Worm (Caenorhabditis elegans) whole organism, late embryonic: Measurements from ENCODE around the gene cutl-25.

Experiments used
- K09A11.1 ChIP-seq: sonication (generic microtip); optimal IDR thresholded peaks from 2 replicates; lab custom pipeline; 2017; ENCODE audit warnings: antibody characterized with exemption, mild to moderate bottlenecking, missing genetic modification characterization, missing compliant biosample characterization; ENCODE audit not compliant: insufficient read depth
- ahr-1 ChIP-seq: sonication (generic microtip); optimal IDR thresholded peaks from 2 replicates; lab custom pipeline; 2016; ENCODE audit warnings: missing genetic modification characterization, missing compliant biosample characterization
- ceh-14 ChIP-seq: sonication (generic microtip); optimal IDR thresholded peaks from 2 replicates; lab custom pipeline; 2016; ENCODE audit warnings: missing genotype, missing genetic modification characterization, missing compliant biosample characterization
- ceh-18 ChIP-seq: sonication (generic microtip); optimal IDR thresholded peaks from 2 replicates; lab custom pipeline; 2016; ENCODE audit warnings: missing genetic modification characterization, missing compliant biosample characterization
- ceh-19 ChIP-seq: fragments of 200-800 bp; sonication (Bioruptor generic); optimal IDR thresholded peaks from 2 replicates; lab custom pipeline; 2018; ENCODE audit warnings: mild to moderate bottlenecking, missing genetic modification characterization, missing compliant biosample characterization
- ceh-22 ChIP-seq: sonication (generic microtip); optimal IDR thresholded peaks from 2 replicates; lab custom pipeline; 2017; ENCODE audit warnings: missing biosample characterization, missing genetic modification characterization
- ceh-24 ChIP-seq: sonication (generic microtip); optimal IDR thresholded peaks from 2 replicates; lab custom pipeline; 2016; ENCODE audit warnings: mild to moderate bottlenecking, missing genetic modification characterization, missing compliant biosample characterization
- ceh-31 ChIP-seq: sonication (generic microtip); optimal IDR thresholded peaks from 2 replicates; lab custom pipeline; 2016; ENCODE audit warnings: missing genetic modification characterization, missing compliant biosample characterization
- ceh-34 ChIP-seq: sonication (generic microtip); optimal IDR thresholded peaks from 2 replicates; lab custom pipeline; 2016; ENCODE audit warnings: mild to moderate bottlenecking, missing genetic modification characterization, missing compliant biosample characterization
- ceh-48 ChIP-seq: sonication (generic microtip); optimal IDR thresholded peaks from 2 replicates; lab custom pipeline; 2016; ENCODE audit warnings: missing genetic modification characterization, inconsistent platforms, missing compliant biosample characterization
- ceh-9 ChIP-seq: sonication (generic microtip); optimal IDR thresholded peaks from 2 replicates; lab custom pipeline; 2016; ENCODE audit warnings: mild to moderate bottlenecking, missing genetic modification characterization, inconsistent platforms, missing compliant biosample characterization
- che-1 ChIP-seq: sonication (generic microtip); optimal IDR thresholded peaks from 2 replicates; lab custom pipeline; 2016; ENCODE audit warnings: mild to moderate bottlenecking, missing genetic modification characterization, missing compliant biosample characterization
- dmd-4 ChIP-seq: sonication (generic microtip); optimal IDR thresholded peaks from 2 replicates; lab custom pipeline; 2016; ENCODE audit warnings: borderline replicate concordance, missing genetic modification characterization, missing compliant biosample characterization
- elt-2 ChIP-seq: sonication (generic microtip); optimal IDR thresholded peaks from 2 replicates; lab custom pipeline; 2016; ENCODE audit warnings: missing genetic modification reagents, missing genetic modification characterization, missing compliant biosample characterization
- ets-4 ChIP-seq: sonication (generic microtip); optimal IDR thresholded peaks from 2 replicates; lab custom pipeline; 2016; ENCODE audit warnings: missing genetic modification characterization, missing compliant biosample characterization
- eyg-1 ChIP-seq: sonication (generic microtip); optimal IDR thresholded peaks from 2 replicates; lab custom pipeline; 2016; ENCODE audit warnings: missing genotype, missing genetic modification characterization, missing compliant biosample characterization
- fax-1 ChIP-seq: sonication (generic microtip); optimal IDR thresholded peaks from 2 replicates; lab custom pipeline; 2016; ENCODE audit warnings: missing genotype, missing genetic modification characterization, missing compliant biosample characterization
- gmeb-2 ChIP-seq: sonication (generic microtip); optimal IDR thresholded peaks from 2 replicates; lab custom pipeline; 2016; ENCODE audit warnings: missing genetic modification characterization, inconsistent platforms, missing compliant biosample characterization
- hlh-15 ChIP-seq: sonication (generic microtip); optimal IDR thresholded peaks from 2 replicates; lab custom pipeline; 2016; ENCODE audit warnings: missing genetic modification characterization, missing compliant biosample characterization
- hlh-30 ChIP-seq: sonication (generic microtip); optimal IDR thresholded peaks from 2 replicates; lab custom pipeline; 2017; ENCODE audit warnings: antibody characterized with exemption, missing genetic modification characterization, missing compliant biosample characterization; ENCODE audit not compliant: insufficient read depth
- hlh-6 ChIP-seq: sonication (generic microtip); optimal IDR thresholded peaks from 2 replicates; lab custom pipeline; 2016; ENCODE audit warnings: missing genotype, missing genetic modification characterization, missing compliant biosample characterization
- lim-6 ChIP-seq: sonication (generic microtip); optimal IDR thresholded peaks from 2 replicates; lab custom pipeline; 2016; ENCODE audit warnings: missing genetic modification characterization, missing compliant biosample characterization
- lin-11 ChIP-seq: fragments of 200-800 bp; sonication (Bioruptor generic); optimal IDR thresholded peaks from 2 replicates; lab custom pipeline; 2018; ENCODE audit warnings: mild to moderate bottlenecking, missing genetic modification characterization, missing compliant biosample characterization
- madf-2 ChIP-seq: sonication (generic microtip); optimal IDR thresholded peaks from 2 replicates; lab custom pipeline; 2017; ENCODE audit warnings: missing genetic modification characterization, missing compliant biosample characterization
- mec-3 ChIP-seq: sonication (generic microtip); optimal IDR thresholded peaks from 2 replicates; lab custom pipeline; 2016; ENCODE audit warnings: borderline replicate concordance, missing genetic modification characterization, missing compliant biosample characterization
- nfya-1 ChIP-seq: sonication (generic microtip); optimal IDR thresholded peaks from 2 replicates; lab custom pipeline; 2017; ENCODE audit warnings: missing genetic modification characterization, mild to moderate bottlenecking, missing compliant biosample characterization, antibody characterized with exemption, moderate library complexity
- pha-2 ChIP-seq: sonication (generic microtip); optimal IDR thresholded peaks from 2 replicates; lab custom pipeline; 2017; ENCODE audit warnings: mild to moderate bottlenecking, missing genetic modification characterization, missing compliant biosample characterization
- ref-2 ChIP-seq: sonication (generic microtip); optimal IDR thresholded peaks from 2 replicates; lab custom pipeline; 2016; ENCODE audit warnings: missing genetic modification characterization, missing compliant biosample characterization
- sdc-2 ChIP-seq: sonication (generic microtip); optimal IDR thresholded peaks from 2 replicates; lab custom pipeline; 2016; ENCODE audit warnings: missing genotype, missing genetic modification characterization, missing compliant biosample characterization
- tbx-2 ChIP-seq: sonication (generic microtip); optimal IDR thresholded peaks from 2 replicates; lab custom pipeline; 2016; ENCODE audit warnings: missing genetic modification characterization, missing compliant biosample characterization
- tbx-7 ChIP-seq: sonication (generic microtip); optimal IDR thresholded peaks from 2 replicates; lab custom pipeline; 2016; ENCODE audit warnings: missing genotype, missing genetic modification characterization, missing compliant biosample characterization
- unc-3 ChIP-seq, 2 experiments: fragments of 200-800 bp in 1 of 2; sonication (Bioruptor generic) in 1 of 2; sonication (generic microtip) in 1 of 2; conservative IDR thresholded peaks in 1 of 2; optimal IDR thresholded peaks in 1 of 2; 2 replicates each; pipeline versions ENCODE4 v1.3.6 to Lab custom; 2016 to 2022; ENCODE audit warnings: missing compliant biosample characterization in 2 of 2, missing genetic modification characterization in 2 of 2, missing genetic modification reagents in 1 of 2
- unc-42 ChIP-seq: sonication (generic microtip); optimal IDR thresholded peaks from 2 replicates; lab custom pipeline; 2016; ENCODE audit warnings: missing genotype, missing genetic modification characterization, missing compliant biosample characterization
- unc-55 ChIP-seq: sonication (generic microtip); optimal IDR thresholded peaks from 2 replicates; lab custom pipeline; 2017; ENCODE audit warnings: missing biosample characterization, missing genetic modification reagents, missing genetic modification characterization
- ztf-16 ChIP-seq: sonication (generic microtip); optimal IDR thresholded peaks from 2 replicates; lab custom pipeline; 2017; ENCODE audit warnings: missing genetic modification characterization, missing compliant biosample characterization

The cutl-25 gene

ce11 chrIII:3040735-3041439 is 6.1 kb downstream of the cutl-25 start, which contains the start of gene daf-2:
daf-2 (minus strand) TSS chrIII:3040846.
- TF ChIP-seq madf-2 (tag; lab: Kevin White, UChicago) (no peak), mec-3 (no peak), ceh-48 (tag; lab: Kevin White, UChicago) (no peak), ceh-19 (GFP tag; lab: Kevin White, UChicago) (no peak), pha-2 (tag; lab: Kevin White, UChicago) (no peak), fax-1 (tag; lab: Kevin White, UChicago) (no peak), tbx-7 (tag; lab: Kevin White, UChicago) (no peak), hlh-15 (tag; lab: Kevin White, UChicago) (no peak), eyg-1 (tag; lab: Kevin White, UChicago) (no peak), lim-6 (tag; lab: Kevin White, UChicago) (no peak), che-1 (no peak), lin-11 (no peak)

DNA sequence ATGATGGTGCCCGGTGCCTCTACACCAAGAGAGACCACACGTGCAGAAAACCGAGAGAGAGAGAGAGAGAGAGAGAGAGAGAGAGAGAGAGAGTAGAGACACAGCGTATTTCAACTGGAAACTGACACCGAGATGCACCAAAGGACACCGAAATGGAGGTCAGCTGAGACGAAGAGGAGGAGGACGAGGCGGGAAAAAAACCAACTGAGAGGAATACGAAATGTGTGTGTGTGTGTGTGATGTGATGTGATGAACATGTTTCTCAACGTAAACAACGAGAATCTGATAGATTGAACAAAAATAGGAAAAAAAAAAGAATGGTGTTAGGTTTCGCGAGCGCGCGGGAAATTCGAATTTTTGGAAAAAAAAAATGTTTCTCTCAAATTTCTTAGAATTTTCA is 9.6 kb downstream of the cutl-25 start:
- TF ChIP-seq ceh-22 (no peak), K09A11.1 (tag; lab: Kevin White, UChicago) (no peak), elt-2 (tag; lab: Kevin White, UChicago) (no peak), eyg-1 (tag; lab: Kevin White, UChicago) (no peak), madf-2 (tag; lab: Kevin White, UChicago) (no peak), ceh-48 (tag; lab: Kevin White, UChicago) (no peak), ceh-34 (peak; percentile 69), ceh-9 (tag; lab: Kevin White, UChicago) (no peak), nfya-1 (peak; percentile 35), unc-42 (tag; lab: Kevin White, UChicago) (peak; percentile 31), unc-55 (GFP tag; lab: Kevin White, UChicago) (no peak), ztf-16 (tag; lab: Kevin White, UChicago) (no peak), hlh-30 (tag; lab: Kevin White, UChicago) (peak; percentile 47), tbx-2 (peak; percentile 42), ceh-31 (peak; percentile 34), sdc-2 (tag; lab: Kevin White, UChicago) (no peak), dmd-4 (tag; lab: Kevin White, UChicago) (no peak), ceh-18 (peak; percentile 54), ref-2 (tag; lab: Kevin White, UChicago) (no peak)

ce11 chrIII:3035977-3036376 is 11.0 kb downstream of the cutl-25 start:
- TF ChIP-seq hlh-30 (tag; lab: Kevin White, UChicago) (peak; percentile 69), nfya-1 (peak; percentile 65), ceh-14 (tag; lab: Kevin White, UChicago) (peak; percentile 15), ceh-18 (peak; percentile 33), unc-42 (tag; lab: Kevin White, UChicago) (peak; percentile 51), unc-3 (GFP tag; conservative IDR thresholded peaks at IDR 0.05; lab: Robert Waterston, UW) (no peak), unc-3 (tag; optimal IDR thresholded peaks at IDR 0.05; lab: Kevin White, UChicago) (no peak), eyg-1 (tag; lab: Kevin White, UChicago) (peak; percentile 3), ets-4 (tag; lab: Kevin White, UChicago) (no peak), ceh-24 (no peak), ceh-31 (peak; percentile 53), unc-55 (GFP tag; lab: Kevin White, UChicago) (peak; percentile 49), tbx-2 (peak; percentile 37)
- TF ChIP-seq, all 69 proteins: peak for 9

DNA sequence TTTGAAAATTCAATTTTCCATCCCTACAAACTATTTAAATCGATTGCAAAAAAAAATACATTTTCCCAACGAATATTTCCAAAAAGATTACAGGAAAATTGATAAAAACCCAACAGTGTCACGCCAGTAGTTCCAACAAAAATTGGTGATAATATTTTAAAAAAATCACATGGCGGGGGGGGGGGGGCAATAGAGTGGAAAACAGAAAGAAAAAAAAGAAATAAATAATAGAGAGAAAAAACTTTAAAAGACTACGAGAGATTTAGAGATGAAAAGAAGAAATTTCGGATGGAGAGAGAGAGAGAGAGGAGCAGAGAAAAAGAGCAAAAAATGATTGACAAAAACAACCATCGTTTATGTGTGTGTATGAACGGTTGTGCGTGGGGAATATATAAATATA is 12.5 kb downstream of the cutl-25 start:
- TF ChIP-seq ahr-1 (tag; lab: Kevin White, UChicago) (no peak), gmeb-2 (tag; lab: Kevin White, UChicago) (no peak), hlh-6 (tag; lab: Kevin White, UChicago) (no peak)
